Worm (Caenorhabditis elegans) whole organism, L1 larva: ENCODE measurements around the gene srlf-24.

Experiments used
- C04F5.9 ChIP-seq: sonication (generic microtip); optimal IDR thresholded peaks from 2 replicates; lab custom pipeline; 2016; ENCODE audit warnings: missing genetic modification characterization, missing compliant biosample characterization
- C16A3.4 ChIP-seq: fragments of 150-350 bp; optimal IDR thresholded peaks from 2 replicates; lab custom pipeline; 2014; ENCODE audit warnings: missing biosample characterization, missing genetic modification characterization
- C34B4.2 ChIP-seq: sonication (generic microtip); optimal IDR thresholded peaks from 2 replicates; lab custom pipeline; 2017; ENCODE audit warnings: mild to moderate bottlenecking, missing genetic modification characterization, missing compliant biosample characterization
- F16B12.6 ChIP-seq: fragments of 150-350 bp; optimal IDR thresholded peaks from 2 replicates; lab custom pipeline; 2014; ENCODE audit warnings: missing biosample characterization, missing genetic modification characterization
- alr-1 ChIP-seq: fragments of 200-800 bp; sonication (Bioruptor generic); optimal IDR thresholded peaks from 2 replicates; lab custom pipeline; 2018; ENCODE audit warnings: borderline replicate concordance, mild to moderate bottlenecking, missing genetic modification characterization, missing compliant biosample characterization
- aly-2 ChIP-seq: fragments of 150-350 bp; optimal IDR thresholded peaks from 2 replicates; lab custom pipeline; 2014; ENCODE audit warnings: missing biosample characterization, missing genetic modification characterization
- ama-1 ChIP-seq: fragments of 150-350 bp; optimal IDR thresholded peaks from 2 replicates; lab custom pipeline; 2014
- blmp-1 ChIP-seq: fragments of 150-350 bp; optimal IDR thresholded peaks from 2 replicates; lab custom pipeline; 2014; ENCODE audit warnings: missing biosample characterization, missing genetic modification characterization
- ceh-88 ChIP-seq: fragments of 200-800 bp; sonication (Bioruptor generic); IDR thresholded peaks from 2 replicates; pipeline ENCODE4 v1.3.6; 2022; ENCODE audit warnings: missing genetic modification characterization, missing compliant biosample characterization
- dpl-1 ChIP-seq, 3 experiments: fragments of 150-350 bp in 2 of 3; sonication (generic microtip) in 1 of 3; optimal IDR thresholded peaks; 2 replicates each; lab custom pipeline; 2014 to 2017; ENCODE audit warnings: missing biosample characterization in 3 of 3, missing genetic modification characterization in 3 of 3, missing genetic modification reagents in 3 of 3
- dsc-1 ChIP-seq: sonication (generic microtip); optimal IDR thresholded peaks from 2 replicates; lab custom pipeline; 2016; ENCODE audit warnings: mild to moderate bottlenecking, missing genetic modification characterization, missing compliant biosample characterization
- efl-1 ChIP-seq, 4 experiments: fragments of 150-350 bp; optimal IDR thresholded peaks in 3 of 4; peaks in 1 of 4; 1 replicate in 1 of 4; 2 replicates in 3 of 4; lab custom pipeline; 2014; ENCODE audit warnings: missing biosample characterization in 2 of 4, missing genetic modification characterization in 2 of 4, missing genetic modification reagents in 2 of 4
- efl-3 ChIP-seq: fragments of 200-800 bp; sonication (Bioruptor generic); optimal IDR thresholded peaks from 2 replicates; lab custom pipeline; 2018; ENCODE audit warnings: mild to moderate bottlenecking, missing genetic modification characterization, missing compliant biosample characterization
- egl-27 ChIP-seq, 2 experiments: fragments of 150-350 bp in 1 of 2; sonication (generic microtip); optimal IDR thresholded peaks; 3 replicates each; lab custom pipeline; 2017 to 2018; ENCODE audit warnings: missing biosample characterization in 2 of 2, missing genetic modification characterization in 2 of 2, missing genetic modification reagents in 2 of 2
- elt-3 ChIP-seq, 6 experiments: fragments of 150-350 bp in 1 of 6; sonication (generic microtip); optimal IDR thresholded peaks; 2 replicates each; lab custom pipeline; 2017 to 2018; ENCODE audit warnings: missing biosample characterization in 6 of 6, missing genetic modification characterization in 6 of 6, inconsistent platforms in 1 of 6
- ets-5 ChIP-seq: fragments of 200-800 bp; sonication (Bioruptor generic); IDR thresholded peaks from 2 replicates; pipeline ENCODE4 v1.3.6; 2022; ENCODE audit warnings: missing genetic modification characterization, missing compliant biosample characterization
- fkh-10 ChIP-seq: sonication (generic microtip); optimal IDR thresholded peaks from 2 replicates; lab custom pipeline; 2017; ENCODE audit warnings: missing biosample characterization, missing genetic modification reagents, missing genetic modification characterization
- fkh-4 ChIP-seq: sonication (generic microtip); optimal IDR thresholded peaks from 2 replicates; lab custom pipeline; 2016; ENCODE audit warnings: missing compliant biosample characterization, missing genetic modification characterization, borderline replicate concordance
- fkh-8 ChIP-seq: sonication (generic microtip); optimal IDR thresholded peaks from 2 replicates; lab custom pipeline; 2016; ENCODE audit warnings: mild to moderate bottlenecking, missing genetic modification characterization, missing compliant biosample characterization
- grh-1 ChIP-seq: fragments of 200-800 bp; sonication (Bioruptor generic); IDR thresholded peaks from 2 replicates; pipeline ENCODE4 v1.3.6; 2022; ENCODE audit warnings: missing genetic modification reagents, missing genetic modification characterization, missing compliant biosample characterization
- hlh-17 ChIP-seq: fragments of 200-800 bp; sonication (Bioruptor generic); optimal IDR thresholded peaks from 2 replicates; lab custom pipeline; 2018; ENCODE audit warnings: missing genetic modification characterization, mild to moderate bottlenecking, missing compliant biosample characterization, moderate library complexity, borderline replicate concordance
- jun-1 ChIP-seq: fragments of 150-350 bp; optimal IDR thresholded peaks from 2 replicates; lab custom pipeline; 2014; ENCODE audit warnings: missing biosample characterization, missing genetic modification reagents, missing genetic modification characterization
- lin-13 ChIP-seq: fragments of 150-350 bp; optimal IDR thresholded peaks from 2 replicates; lab custom pipeline; 2014; ENCODE audit warnings: missing biosample characterization, missing genetic modification reagents, missing genetic modification characterization
- lin-14 ChIP-seq: fragments of 200-800 bp; sonication (Bioruptor generic); optimal IDR thresholded peaks from 2 replicates; lab custom pipeline; 2018; ENCODE audit warnings: mild to moderate bottlenecking, missing genetic modification characterization, moderate library complexity, missing compliant biosample characterization
- lin-35 ChIP-seq, 2 experiments: fragments of 150-350 bp; optimal IDR thresholded peaks; 2 replicates each; lab custom pipeline; 2014; ENCODE audit warnings: missing biosample characterization in 2 of 2, missing genetic modification characterization in 2 of 2, missing genetic modification reagents in 2 of 2
- lir-3 ChIP-seq: sonication (generic microtip); optimal IDR thresholded peaks from 2 replicates; lab custom pipeline; 2016; ENCODE audit warnings: mild to moderate bottlenecking, missing genetic modification characterization, moderate library complexity, missing compliant biosample characterization; ENCODE audit not compliant: poor library complexity
- lsy-2 ChIP-seq, 2 experiments: fragments of 150-350 bp; optimal IDR thresholded peaks; 2 replicates each; lab custom pipeline; 2014; ENCODE audit warnings: missing biosample characterization in 2 of 2, missing genetic modification characterization in 2 of 2
- mab-9 ChIP-seq: fragments of 200-800 bp; sonication (Bioruptor generic); IDR thresholded peaks from 2 replicates; pipeline ENCODE4 v1.3.6; 2022; ENCODE audit warnings: missing genetic modification reagents, missing genetic modification characterization, missing compliant biosample characterization
- mep-1 ChIP-seq: fragments of 150-350 bp; optimal IDR thresholded peaks from 2 replicates; lab custom pipeline; 2014; ENCODE audit warnings: missing biosample characterization, missing genetic modification characterization
- nhr-11 ChIP-seq: fragments of 150-350 bp; optimal IDR thresholded peaks from 2 replicates; lab custom pipeline; 2014; ENCODE audit warnings: missing biosample characterization, missing genetic modification characterization
- nhr-12 ChIP-seq: sonication (generic microtip); optimal IDR thresholded peaks from 2 replicates; lab custom pipeline; 2017; ENCODE audit warnings: missing biosample characterization, missing genetic modification characterization
- nhr-19 ChIP-seq: fragments of 200-800 bp; sonication (Bioruptor generic); conservative IDR thresholded peaks from 2 replicates; pipeline ENCODE4 v1.3.6; 2022; ENCODE audit warnings: missing genetic modification characterization, missing compliant biosample characterization
- nhr-85 ChIP-seq: sonication (generic microtip); peaks from one replicate; lab custom pipeline; 2016; ENCODE audit warnings: missing genetic modification characterization, inconsistent platforms, missing compliant biosample characterization
- nhr-90 ChIP-seq: sonication (generic microtip); optimal IDR thresholded peaks from 2 replicates; lab custom pipeline; 2016; ENCODE audit warnings: mild to moderate bottlenecking, missing genetic modification characterization, missing compliant biosample characterization; ENCODE audit not compliant: poor library complexity
- pag-3 ChIP-seq: sonication (generic microtip); optimal IDR thresholded peaks from 2 replicates; lab custom pipeline; 2017; ENCODE audit warnings: missing genetic modification characterization, mild to moderate bottlenecking, missing compliant biosample characterization, antibody characterized with exemption, borderline replicate concordance; ENCODE audit not compliant: insufficient read depth
- pax-3 ChIP-seq: fragments of 200-800 bp; sonication (Bioruptor generic); optimal IDR thresholded peaks from 2 replicates; lab custom pipeline; 2018; ENCODE audit warnings: mild to moderate bottlenecking, missing genetic modification characterization, moderate library complexity, missing compliant biosample characterization
- snpc-4 ChIP-seq: fragments of 150-350 bp; optimal IDR thresholded peaks from 2 replicates; lab custom pipeline; 2014; ENCODE audit warnings: missing biosample characterization, missing genetic modification characterization
- sup-37 ChIP-seq: fragments of 200-800 bp; sonication (Bioruptor generic); optimal IDR thresholded peaks from 2 replicates; lab custom pipeline; 2018; ENCODE audit warnings: mild to moderate bottlenecking, missing genetic modification characterization, missing compliant biosample characterization
- swsn-7 ChIP-seq: sonication (generic microtip); optimal IDR thresholded peaks from 2 replicates; lab custom pipeline; 2016; ENCODE audit warnings: missing genetic modification characterization, missing compliant biosample characterization
- tbx-2 ChIP-seq: sonication (generic microtip); optimal IDR thresholded peaks from 2 replicates; lab custom pipeline; 2016; ENCODE audit warnings: missing genetic modification characterization, missing compliant biosample characterization
- tlp-1 ChIP-seq: fragments of 150-350 bp; optimal IDR thresholded peaks from 2 replicates; lab custom pipeline; 2014; ENCODE audit warnings: missing biosample characterization, missing genetic modification characterization
- unc-62 ChIP-seq: fragments of 150-350 bp; optimal IDR thresholded peaks from 2 replicates; lab custom pipeline; 2014; ENCODE audit warnings: missing biosample characterization, missing genetic modification reagents, missing genetic modification characterization
- unc-86 ChIP-seq: sonication (generic microtip); optimal IDR thresholded peaks from 2 replicates; lab custom pipeline; 2016; ENCODE audit warnings: missing genetic modification characterization, missing compliant biosample characterization
- vab-15 ChIP-seq: sonication (generic microtip); optimal IDR thresholded peaks from 2 replicates; lab custom pipeline; 2017; ENCODE audit warnings: missing genotype, mild to moderate bottlenecking, missing genetic modification characterization, missing compliant biosample characterization
- xbp-1 ChIP-seq: sonication (generic microtip); optimal IDR thresholded peaks from 2 replicates; lab custom pipeline; 2016; ENCODE audit warnings: missing genetic modification characterization, missing compliant biosample characterization
- ztf-4 ChIP-seq: fragments of 150-350 bp; optimal IDR thresholded peaks from 2 replicates; lab custom pipeline; 2014; ENCODE audit warnings: missing biosample characterization, missing genetic modification characterization

srlf-24 gene

DNA sequence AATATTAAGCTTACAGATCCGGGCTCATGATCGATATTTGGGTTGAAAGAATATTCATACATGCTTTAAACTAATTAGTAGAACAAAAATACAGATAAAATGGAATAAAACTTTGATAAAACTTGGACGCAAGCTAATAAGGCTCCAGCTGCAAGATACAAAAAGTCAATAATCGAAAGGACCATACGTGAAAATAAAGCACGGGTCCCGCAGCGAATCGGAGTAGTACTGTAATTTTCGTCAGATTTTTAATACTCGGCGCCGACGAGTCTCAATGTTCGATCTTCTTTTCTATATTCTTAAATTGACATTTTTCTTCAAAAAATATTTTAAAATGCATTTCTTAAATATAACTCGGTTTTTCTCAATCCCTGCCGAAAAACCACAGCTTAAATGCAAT is 19.1 kb upstream of the srlf-24 start, which contains the start of gene spo-11:
spo-11 (minus strand) TSS at position 189 of the 400 bp plus-strand sequence.
- no peak for TF ChIP-seq mab-9 (GFP tag; lab: Robert Waterston, UW)
- TF ChIP-seq xbp-1 (tag; lab: Kevin White, UChicago) = no peak
- no peak for TF ChIP-seq dsc-1
- TF ChIP-seq lin-35 (GFP tag; optimal IDR thresholded peaks at IDR 0.05; lab: Kevin White, UChicago) = no peak
- no peak for TF ChIP-seq mep-1
- TF ChIP-seq nhr-19 = no peak
- no peak for TF ChIP-seq C04F5.9 (tag; lab: Kevin White, UChicago)
- TF ChIP-seq grh-1 (GFP tag; lab: Robert Waterston, UW) = no peak
- no peak for TF ChIP-seq vab-15
- no peak for TF ChIP-seq ceh-88 (GFP tag; lab: Robert Waterston, UW)
- TF ChIP-seq alr-1 (tag; lab: Kevin White, UChicago) = no peak
- TF ChIP-seq tlp-1 (tag; lab: Kevin White, UChicago) = no peak
- no peak for TF ChIP-seq efl-3
- no peak for TF ChIP-seq nhr-85
- TF ChIP-seq, all 84 proteins: peak for 0

ce11 chrIV:11119972-11120562 is 14.4 kb upstream of the srlf-24 start:
- no peak for TF ChIP-seq unc-62 (GFP tag; lab: Kevin White, UChicago)
- no peak for TF ChIP-seq nhr-90 (tag; lab: Kevin White, UChicago)
- peak; percentile 42 for TF ChIP-seq mep-1
- no peak for TF ChIP-seq swsn-7 (tag; lab: Kevin White, UChicago)
- no peak for TF ChIP-seq C16A3.4
- TF ChIP-seq alr-1 (tag; lab: Kevin White, UChicago) = no peak
- no peak for TF ChIP-seq hlh-17 (GFP tag; lab: Kevin White, UChicago)
- TF ChIP-seq nhr-11 (tag; lab: Kevin White, UChicago) = no peak
- TF ChIP-seq fkh-4 (tag; lab: Kevin White, UChicago) = no peak
- no peak for TF ChIP-seq fkh-10 (GFP tag; lab: Kevin White, UChicago)
- TF ChIP-seq snpc-4 = no peak
- peak in 2 of 6 experiments; percentile 25 to 76 for TF ChIP-seq elt-3 (tag; optimal IDR thresholded peaks at IDR 0.05; lab: Kevin White, UChicago)
- peak; percentile 67 for TF ChIP-seq lin-14 (GFP tag; lab: Kevin White, UChicago)
- TF ChIP-seq tbx-2 (tag; lab: Kevin White, UChicago) = no peak
- TF ChIP-seq pax-3 = no peak
- TF ChIP-seq lin-35 (GFP tag; optimal IDR thresholded peaks at IDR 0.05; lab: Kevin White, UChicago) = no peak
- peak; percentile 84 for TF ChIP-seq nhr-85
- peak; percentile 11 for TF ChIP-seq ztf-4
- TF ChIP-seq efl-1 (optimal IDR thresholded peaks at IDR 0.05; lab: Kevin White, UChicago) = no peak
- TF ChIP-seq efl-1 (GFP tag; optimal IDR thresholded peaks at IDR 0.05 in 1 of 2; lab: Kevin White, UChicago) = no peak
- TF ChIP-seq blmp-1 (tag; lab: Kevin White, UChicago) = peak; percentile 77
- TF ChIP-seq F16B12.6 (tag; lab: Kevin White, UChicago) = no peak
- TF ChIP-seq unc-86 (tag; lab: Kevin White, UChicago) = no peak
- TF ChIP-seq C34B4.2 (tag; lab: Kevin White, UChicago) = no peak
- TF ChIP-seq dpl-1 (GFP tag; optimal IDR thresholded peaks at IDR 0.05; lab: Kevin White, UChicago) = no peak

ce11 chrIV:11118837-11119491 is 13.3 kb upstream of the srlf-24 start, which contains the start of the genes imp-2 and enpl-1:
Gene imp-2 (minus strand): TSS chrIV:11118887.
Gene enpl-1 (plus strand): TSS chrIV:11119298.
- TF ChIP-seq hlh-17 (GFP tag; lab: Kevin White, UChicago) = no peak
- no peak for TF ChIP-seq alr-1 (tag; lab: Kevin White, UChicago)
- TF ChIP-seq aly-2 (tag; lab: Kevin White, UChicago) = peak; percentile 44
- TF ChIP-seq ama-1 (lab: Kevin White, UChicago) = peak; percentile 30
- TF ChIP-seq sup-37 (GFP tag; lab: Kevin White, UChicago) = peak; percentile 76
- peak; percentile 91 for TF ChIP-seq grh-1 (GFP tag; lab: Robert Waterston, UW)
- peak; percentile 74 for TF ChIP-seq lir-3 (tag; lab: Kevin White, UChicago)
- peak; percentile 37 for TF ChIP-seq blmp-1 (tag; lab: Kevin White, UChicago)
- peak; percentile 51 for TF ChIP-seq fkh-4 (tag; lab: Kevin White, UChicago)
- TF ChIP-seq mep-1 = peak; percentile 88
- TF ChIP-seq pag-3 (tag; lab: Kevin White, UChicago) = no peak
- peak; percentile 94 to 97 for TF ChIP-seq lsy-2 (tag; optimal IDR thresholded peaks at IDR 0.05; lab: Kevin White, UChicago)
- TF ChIP-seq nhr-19 = peak; percentile 93
- peak; percentile 92 for TF ChIP-seq lin-13 (GFP tag; lab: Kevin White, UChicago)
- peak; percentile 30 to 31 for TF ChIP-seq egl-27 (tag; optimal IDR thresholded peaks at IDR 0.05; lab: Kevin White, UChicago)
- no peak for TF ChIP-seq ets-5 (GFP tag; lab: Robert Waterston, UW)
- no peak for TF ChIP-seq nhr-12 (tag; lab: Kevin White, UChicago)
- peak; percentile 86 for TF ChIP-seq jun-1 (tag; lab: Kevin White, UChicago)
- peak; percentile 89 for TF ChIP-seq fkh-8 (tag; lab: Kevin White, UChicago)
